Fruit fly (Drosophila melanogaster) whole organism, embryonic: ENCODE results near the gene Lcp65Ag2.

ENCODE experiments used
- Atf3 ChIP-seq: fragments of 200-800 bp; sonication (Bioruptor generic); optimal IDR thresholded peaks from 3 replicates; lab custom pipeline; 2016; ENCODE audit warnings: missing biosample characterization, missing genetic modification characterization
- Bteb2 ChIP-seq: fragments of 200-800 bp; sonication (Bioruptor generic); optimal IDR thresholded peaks from 2 replicates; lab custom pipeline; 2016; ENCODE audit warnings: missing biosample characterization, missing genetic modification characterization
- CG10321 ChIP-seq: fragments of 200-800 bp; sonication (Bioruptor generic); IDR thresholded peaks from 2 replicates; pipeline ENCODE4 v1.3.6; 2022; ENCODE audit warnings: missing biosample characterization, missing genetic modification characterization
- CG10543 ChIP-seq: fragments of 200-800 bp; sonication (Bioruptor generic); optimal IDR thresholded peaks from 3 replicates; lab custom pipeline; 2017; ENCODE audit warnings: missing biosample characterization, mild to moderate bottlenecking, missing genetic modification characterization, moderate library complexity
- CG11560 ChIP-seq: fragments of 200-800 bp; sonication (Bioruptor generic); IDR thresholded peaks from 3 replicates; pipeline ENCODE4 v1.3.6; 2022; ENCODE audit warnings: missing biosample characterization, missing genetic modification characterization
- CG13894 ChIP-seq: fragments of 200-800 bp; sonication (Bioruptor generic); optimal IDR thresholded peaks from 3 replicates; lab custom pipeline; 2018; ENCODE audit warnings: missing biosample characterization, mild to moderate bottlenecking, missing genetic modification characterization, moderate library complexity
- CG15011 ChIP-seq: fragments of 200-800 bp; sonication (Bioruptor generic); optimal IDR thresholded peaks from 3 replicates; lab custom pipeline; 2018; ENCODE audit warnings: missing biosample characterization, mild to moderate bottlenecking, missing genetic modification characterization
- CG1647 ChIP-seq: fragments of 200-800 bp; sonication (Bioruptor generic); optimal IDR thresholded peaks from 3 replicates; lab custom pipeline; 2016; ENCODE audit warnings: missing biosample characterization, missing genetic modification characterization
- CG17328 ChIP-seq: fragments of 200-800 bp; sonication (Bioruptor generic); IDR thresholded peaks from 2 replicates; pipeline ENCODE4 v1.3.6; 2022; ENCODE audit warnings: missing biosample characterization, missing genetic modification characterization
- CG17802 ChIP-seq: fragments of 200-800 bp; sonication (Bioruptor generic); optimal IDR thresholded peaks from 2 replicates; lab custom pipeline; 2018; ENCODE audit warnings: missing biosample characterization, mild to moderate bottlenecking, missing genetic modification characterization, moderate library complexity
- CG17912 ChIP-seq: fragments of 200-800 bp; sonication (Bioruptor generic); optimal IDR thresholded peaks from 2 replicates; lab custom pipeline; 2018; ENCODE audit warnings: missing biosample characterization, mild to moderate bottlenecking, missing genetic modification characterization
- CG18764 ChIP-seq: fragments of 200-800 bp; sonication (Bioruptor generic); optimal IDR thresholded peaks from 3 replicates; lab custom pipeline; 2016; ENCODE audit warnings: missing biosample characterization, missing genetic modification characterization
- CG2120 ChIP-seq: fragments of 200-800 bp; sonication (Bioruptor generic); optimal IDR thresholded peaks from 3 replicates; lab custom pipeline; 2016; ENCODE audit warnings: missing biosample characterization, missing genetic modification characterization
- CG2199 ChIP-seq: fragments of 200-800 bp; sonication (Bioruptor generic); IDR thresholded peaks from 3 replicates; pipeline ENCODE4 v1.3.6; 2022; ENCODE audit warnings: missing biosample characterization, missing genetic modification characterization
- CG34224 ChIP-seq: fragments of 200-800 bp; sonication (Bioruptor generic); IDR thresholded peaks from 3 replicates; pipeline ENCODE4 v1.3.6; 2022; ENCODE audit warnings: missing biosample characterization, missing genetic modification characterization; ENCODE audit not compliant: partially characterized antibody
- CG34376 ChIP-seq: fragments of 200-800 bp; sonication (Bioruptor generic); optimal IDR thresholded peaks from 2 replicates; lab custom pipeline; 2018; ENCODE audit warnings: missing biosample characterization, mild to moderate bottlenecking, missing genetic modification characterization
- CG4707 ChIP-seq: fragments of 200-800 bp; sonication (Bioruptor generic); optimal IDR thresholded peaks from 2 replicates; lab custom pipeline; 2018; ENCODE audit warnings: missing biosample characterization, mild to moderate bottlenecking, missing genetic modification characterization, moderate library complexity
- CG4730 ChIP-seq: fragments of 200-800 bp; sonication (Bioruptor generic); IDR thresholded peaks from 2 replicates; pipeline ENCODE4 v1.3.6; 2022; ENCODE audit warnings: missing biosample characterization, missing genetic modification characterization
- D19A ChIP-seq: fragments of 200-800 bp; optimal IDR thresholded peaks from 3 replicates; lab custom pipeline; 2019; ENCODE audit warnings: missing biosample characterization, mild to moderate bottlenecking, missing genetic modification characterization, moderate library complexity
- Dip2 ChIP-seq: fragments of 200-800 bp; sonication (Bioruptor generic); IDR thresholded peaks from 2 replicates; pipeline ENCODE4 v1.3.6; 2022; ENCODE audit warnings: missing biosample characterization, missing genetic modification characterization
- Dref ChIP-seq: fragments of 200-800 bp; sonication (Bioruptor generic); IDR thresholded peaks from 2 replicates; pipeline ENCODE4 v1.3.6; 2022; ENCODE audit warnings: missing biosample characterization, missing genetic modification characterization
- E2f1 ChIP-seq: fragments of 200-800 bp; sonication (Bioruptor generic); IDR thresholded peaks from 2 replicates; pipeline ENCODE4 v1.3.6; 2022; ENCODE audit warnings: missing biosample characterization, missing genetic modification characterization
- Eip74EF ChIP-seq, 2 experiments: fragments of 200-800 bp in 1 of 2; fragments of >200 bp in 1 of 2; sonication (Bioruptor generic) in 1 of 2; optimal IDR thresholded peaks; 2 replicates each; lab custom pipeline; 2017 to 2019; ENCODE audit warnings: missing biosample characterization in 2 of 2, missing genetic modification characterization in 2 of 2, mild to moderate bottlenecking in 1 of 2, moderate library complexity in 1 of 2
- Ets65A ChIP-seq: fragments of 200-800 bp; sonication (Bioruptor generic); peaks from one replicate; lab custom pipeline; 2016; ENCODE audit warnings: missing biosample characterization, missing genetic modification characterization
- Fer2 ChIP-seq: fragments of 200-800 bp; sonication (Bioruptor generic); optimal IDR thresholded peaks from 2 replicates; lab custom pipeline; 2018; ENCODE audit warnings: missing biosample characterization, mild to moderate bottlenecking, missing genetic modification characterization, moderate library complexity
- Gsc ChIP-seq: fragments of 200-800 bp; sonication (Bioruptor generic); IDR thresholded peaks from 2 replicates; pipeline ENCODE4 v1.3.6; 2022; ENCODE audit warnings: missing biosample characterization, missing genetic modification characterization
- HLH4C ChIP-seq: fragments of 200-800 bp; sonication (Bioruptor generic); IDR thresholded peaks from 3 replicates; pipeline ENCODE4 v1.3.6; 2022; ENCODE audit warnings: missing biosample characterization, missing genetic modification characterization; ENCODE audit not compliant: partially characterized antibody
- MESR4 ChIP-seq: fragments of 200-800 bp; sonication (Bioruptor generic); optimal IDR thresholded peaks from 2 replicates; lab custom pipeline; 2018; ENCODE audit warnings: missing biosample characterization, mild to moderate bottlenecking, missing genetic modification characterization, moderate library complexity
- Mrtf ChIP-seq: fragments of 200-800 bp; sonication (Bioruptor generic); IDR thresholded peaks from 3 replicates; pipeline ENCODE4 v1.3.6; 2022; ENCODE audit warnings: missing biosample characterization, missing genetic modification characterization
- NFAT ChIP-seq: fragments of 200-800 bp; sonication (Bioruptor generic); IDR thresholded peaks from 2 replicates; pipeline ENCODE4 v1.3.6; 2022; ENCODE audit warnings: missing biosample characterization, missing genetic modification characterization
- Nf-YA ChIP-seq: fragments of 200-800 bp; sonication (Bioruptor generic); IDR thresholded peaks from 2 replicates; pipeline ENCODE4 v1.3.6; 2022; ENCODE audit warnings: missing biosample characterization, missing genetic modification characterization
- Nf-YC ChIP-seq: fragments of 200-800 bp; optimal IDR thresholded peaks from 3 replicates; lab custom pipeline; 2019; ENCODE audit warnings: missing biosample characterization, mild to moderate bottlenecking, missing genetic modification characterization, moderate library complexity
- NfI ChIP-seq: fragments of 200-800 bp; sonication (Bioruptor generic); optimal IDR thresholded peaks from 3 replicates; lab custom pipeline; 2018; ENCODE audit warnings: missing biosample characterization, mild to moderate bottlenecking, missing genetic modification characterization, moderate library complexity
- PHDP ChIP-seq: fragments of 200-800 bp; sonication (Bioruptor generic); optimal IDR thresholded peaks from 3 replicates; lab custom pipeline; 2018; ENCODE audit warnings: missing biosample characterization, mild to moderate bottlenecking, missing genetic modification characterization, moderate library complexity
- Rx ChIP-seq: fragments of 200-800 bp; sonication (Bioruptor generic); IDR thresholded peaks from 2 replicates; pipeline ENCODE4 v1.3.6; 2022; ENCODE audit warnings: missing biosample characterization, missing genetic modification characterization
- Sox102F ChIP-seq: fragments of 200-800 bp; sonication (Bioruptor generic); optimal IDR thresholded peaks from 2 replicates; lab custom pipeline; 2018; ENCODE audit warnings: missing biosample characterization, mild to moderate bottlenecking, missing genetic modification characterization, moderate library complexity
- ap ChIP-seq: fragments of 200-800 bp; sonication (Bioruptor generic); IDR thresholded peaks from 2 replicates; pipeline ENCODE4 v1.3.6; 2022; ENCODE audit warnings: missing biosample characterization, missing genetic modification characterization
- cg ChIP-seq: fragments of 200-800 bp; sonication (Bioruptor generic); optimal IDR thresholded peaks from 3 replicates; lab custom pipeline; 2019; ENCODE audit warnings: missing biosample characterization, mild to moderate bottlenecking, missing genetic modification characterization, moderate library complexity
- crc ChIP-seq: fragments of 200-800 bp; sonication (Bioruptor generic); optimal IDR thresholded peaks from 2 replicates; lab custom pipeline; 2016; ENCODE audit warnings: missing biosample characterization, missing genetic modification characterization
- ewg ChIP-seq: fragments of 200-800 bp; sonication (Bioruptor generic); optimal IDR thresholded peaks from 3 replicates; lab custom pipeline; 2017; ENCODE audit warnings: mild to moderate bottlenecking, missing biosample characterization, missing genetic modification reagents, missing genetic modification characterization
- exex ChIP-seq: fragments of 200-800 bp; sonication (Bioruptor generic); optimal IDR thresholded peaks from 4 replicates; lab custom pipeline; 2018; ENCODE audit warnings: missing biosample characterization, mild to moderate bottlenecking, missing genetic modification characterization, moderate library complexity
- gem ChIP-seq: fragments of 200-800 bp; sonication (Bioruptor generic); optimal IDR thresholded peaks from 2 replicates; lab custom pipeline; 2019; ENCODE audit warnings: missing biosample characterization, mild to moderate bottlenecking, missing genetic modification characterization, moderate library complexity
- lbe ChIP-seq: fragments of 200-800 bp; sonication (Bioruptor generic); optimal IDR thresholded peaks from 2 replicates; lab custom pipeline; 2016; ENCODE audit warnings: missing biosample characterization, mild to moderate bottlenecking, missing genetic modification characterization
- lov ChIP-seq, 2 experiments: fragments of 200-800 bp in 1 of 2; fragments of >200 bp in 1 of 2; sonication (Bioruptor generic) in 1 of 2; IDR thresholded peaks in 1 of 2; optimal IDR thresholded peaks in 1 of 2; 2 replicates in 1 of 2; 3 replicates in 1 of 2; pipeline versions ENCODE4 v1.3.6 to Lab custom; 2017 to 2022; ENCODE audit warnings: missing biosample characterization in 1 of 2, missing genetic modification characterization in 1 of 2
- pan ChIP-seq, 4 experiments: fragments of >200 bp in 3 of 4; fragments of 200-800 bp in 1 of 4; sonication (Bioruptor generic) in 1 of 4; optimal IDR thresholded peaks in 3 of 4; IDR thresholded peaks in 1 of 4; 2 replicates each; pipeline versions ENCODE4 v1.3.6 to Lab custom; 2017 to 2022; ENCODE audit warnings: missing biosample characterization in 2 of 4, missing genetic modification characterization in 2 of 4, mixed read lengths in 1 of 4
- scrt ChIP-seq: fragments of 200-800 bp; sonication (Bioruptor generic); optimal IDR thresholded peaks from 2 replicates; lab custom pipeline; 2018; ENCODE audit warnings: missing biosample characterization, mild to moderate bottlenecking, missing genetic modification characterization, moderate library complexity
- sens ChIP-seq: fragments of 200-800 bp; sonication (Bioruptor generic); peaks from one replicate; lab custom pipeline; 2016; ENCODE audit warnings: missing biosample characterization, missing genetic modification characterization
- slbo ChIP-seq: fragments of 200-800 bp; sonication (Bioruptor generic); IDR thresholded peaks from 2 replicates; pipeline ENCODE4 v1.3.6; 2022; ENCODE audit warnings: missing biosample characterization, missing genetic modification characterization
- wek ChIP-seq: fragments of 200-800 bp; sonication (Bioruptor generic); optimal IDR thresholded peaks from 3 replicates; lab custom pipeline; 2018; ENCODE audit warnings: missing biosample characterization, mild to moderate bottlenecking, missing genetic modification characterization, moderate library complexity

The Lcp65Ag2 gene

dm6 chr3L:6097270-6097669 is 36.1 kb downstream of the Lcp65Ag2 start, which contains the start of gene Ets65A (continued):
- TF ChIP-seq Dref (no peak), Ets65A (GFP tag; lab: Kevin White, UChicago) (peak; percentile 47), CG34376 (GFP tag; lab: Kevin White, UChicago) (no peak), pan (optimal IDR thresholded peaks at IDR 0.05; lab: Kevin White, UChicago) (no peak), pan (GFP tag; optimal IDR thresholded peaks at IDR 0.05 in 1 of 2, IDR thresholded peaks at IDR 0.05 in 1 of 2) (no peak), D19A (tag; lab: Kevin White, UChicago) (no peak), Mrtf (GFP tag; lab: Robert Waterston, UW) (no peak), HLH4C (GFP tag; lab: Robert Waterston, UW) (no peak), CG34224 (no peak), NFAT (GFP tag; lab: Robert Waterston, UW) (no peak), Gsc (GFP tag; lab: Robert Waterston, UW) (no peak), CG4730 (GFP tag; lab: Robert Waterston, UW) (no peak), ewg (GFP tag; lab: Kevin White, UChicago) (peak; percentile 79), CG18764 (no peak), Nf-YC (tag; lab: Kevin White, UChicago) (peak; percentile 91), lbe (GFP tag; lab: Kevin White, UChicago) (no peak), Dip2 (GFP tag; lab: Robert Waterston, UW) (no peak), cg (GFP tag; lab: Kevin White, UChicago) (no peak), crc (GFP tag; lab: Kevin White, UChicago) (no peak), Fer2 (tag; lab: Kevin White, UChicago) (no peak), CG11560 (tag; lab: Robert Waterston, UW) (0 out of 3 replicates have a peak, but pooled peaks have one; percentile 28), lov (optimal IDR thresholded peaks at IDR 0.05; lab: Kevin White, UChicago) (no peak), lov (GFP tag; IDR thresholded peaks at IDR 0.05; lab: Robert Waterston, UW) (0 out of 3 replicates have a peak, but pooled peaks have one; percentile 11)

dm6 chr3L:6094697-6095096 is 38.7 kb downstream of the Lcp65Ag2 start, which contains the start of the genes CG10467 and loj:
Gene CG10467, minus strand, starts transcription at chr3L:6094747.
Gene loj, plus strand, starts transcription at chr3L:6094987.
- TF ChIP-seq CG2120 (GFP tag; lab: Kevin White, UChicago): peak; percentile 95
- TF ChIP-seq Atf3: peak; percentile 72
- TF ChIP-seq CG17912: peak; percentile 76
- peak; percentile 91 for TF ChIP-seq CG10543
- no peak for TF ChIP-seq MESR4 (GFP tag; lab: Kevin White, UChicago)
- TF ChIP-seq exex (tag; lab: Kevin White, UChicago): peak; percentile 81
- TF ChIP-seq CG17328 (GFP tag; lab: Robert Waterston, UW): peak; percentile 96
- peak; percentile 99 for TF ChIP-seq slbo (GFP tag; lab: Robert Waterston, UW)
- no peak for TF ChIP-seq pan (optimal IDR thresholded peaks at IDR 0.05; lab: Kevin White, UChicago)
- TF ChIP-seq pan (GFP tag; optimal IDR thresholded peaks at IDR 0.05 in 1 of 2, IDR thresholded peaks at IDR 0.05 in 1 of 2): peak in 1 of 2 experiments; percentile 96
- peak; percentile 81 for TF ChIP-seq CG15011 (GFP tag; lab: Kevin White, UChicago)
- TF ChIP-seq CG13894 (tag; lab: Kevin White, UChicago): peak; percentile 93
- peak; percentile 98 for TF ChIP-seq gem (tag; lab: Kevin White, UChicago)
- TF ChIP-seq CG17802: peak; percentile 84
- TF ChIP-seq sens (GFP tag; lab: Kevin White, UChicago): peak; percentile 97
- TF ChIP-seq Rx (GFP tag; lab: Robert Waterston, UW): peak; percentile 94
- peak; percentile 97 for TF ChIP-seq E2f1 (GFP tag; lab: Robert Waterston, UW)
- TF ChIP-seq Sox102F: peak; percentile 97
- TF ChIP-seq CG10321: peak; percentile 57; the same call in 1 of the 2 replicates
- TF ChIP-seq CG4707: peak; percentile 73
- peak; percentile 74 for TF ChIP-seq CG1647 (GFP tag; lab: Kevin White, UChicago)
- TF ChIP-seq Nf-YA (GFP tag; lab: Robert Waterston, UW): peak; percentile 87
- peak; percentile 92 for TF ChIP-seq ap (GFP tag; lab: Robert Waterston, UW)
- peak; percentile 94 for TF ChIP-seq CG2199 (GFP tag; lab: Robert Waterston, UW)
- TF ChIP-seq NfI (GFP tag; lab: Kevin White, UChicago): peak; percentile 94
- peak; percentile 97 for TF ChIP-seq PHDP
- peak; percentile 90 for TF ChIP-seq Bteb2
- TF ChIP-seq wek (GFP tag; lab: Kevin White, UChicago): no peak
- peak in 1 of 2 experiments; percentile 78 for TF ChIP-seq Eip74EF (GFP tag; optimal IDR thresholded peaks at IDR 0.05; lab: Kevin White, UChicago)
- TF ChIP-seq scrt (GFP tag; lab: Kevin White, UChicago): peak; percentile 98
